Worm (Caenorhabditis elegans) whole organism, midembryonic: ENCODE data around the gene F12F6.1.
A peak's percentile ranks its signal among the peaks of the same experiment; 100 is the strongest.

Source experiments
- T22C8.4 ChIP-seq: fragments of 200-800 bp; sonication (Bioruptor generic); IDR thresholded peaks from 2 replicates; pipeline ENCODE4 v1.3.6; 2022; ENCODE audit warnings: missing genetic modification characterization, missing compliant biosample characterization
- cog-1 ChIP-seq: sonication (generic microtip); optimal IDR thresholded peaks from 2 replicates; lab custom pipeline; 2016; ENCODE audit warnings: missing genetic modification characterization, missing compliant biosample characterization
- flt-1 ChIP-seq: fragments of 200-800 bp; sonication (Bioruptor generic); IDR thresholded peaks from 2 replicates; pipeline ENCODE4 v1.3.6; 2022; ENCODE audit warnings: missing genetic modification characterization, missing compliant biosample characterization
- klf-2 ChIP-seq: fragments of 200-800 bp; sonication (Bioruptor generic); conservative IDR thresholded peaks from 2 replicates; pipeline ENCODE4 v1.3.6; 2022; ENCODE audit warnings: missing genetic modification reagents, missing genetic modification characterization, missing compliant biosample characterization
- med-1 ChIP-seq: sonication (generic microtip); optimal IDR thresholded peaks from 2 replicates; lab custom pipeline; 2017; ENCODE audit warnings: missing genetic modification characterization, mild to moderate bottlenecking, missing compliant biosample characterization, antibody characterized with exemption, missing genetic modification reagents; ENCODE audit not compliant: insufficient read depth
- ref-1 ChIP-seq: fragments of 200-800 bp; sonication (Bioruptor generic); conservative IDR thresholded peaks from 2 replicates; pipeline ENCODE4 v1.3.6; 2022; ENCODE audit warnings: missing genetic modification reagents, missing genetic modification characterization, missing compliant biosample characterization
- tab-1 ChIP-seq: fragments of 200-800 bp; sonication (Bioruptor generic); IDR thresholded peaks from 2 replicates; pipeline ENCODE4 v1.3.6; 2022; ENCODE audit warnings: missing genetic modification characterization, missing compliant biosample characterization
- ztf-23 ChIP-seq: fragments of 200-800 bp; sonication (Bioruptor generic); IDR thresholded peaks from 2 replicates; pipeline ENCODE4 v1.3.6; 2022; ENCODE audit warnings: missing genetic modification reagents, missing genetic modification characterization, missing compliant biosample characterization
- ztf-29 ChIP-seq: fragments of 200-800 bp; sonication (Bioruptor generic); IDR thresholded peaks from 2 replicates; pipeline ENCODE4 v1.3.6; 2022; ENCODE audit warnings: missing genetic modification reagents, missing genetic modification characterization, missing compliant biosample characterization

Gene F12F6.1

ce11 chrIV:11592820-11593219, 9.1 kb downstream of the F12F6.1 start:
- TF ChIP-seq med-1 (GFP tag; lab: Kevin White, UChicago): no peak
- no peak for TF ChIP-seq cog-1 (tag; lab: Kevin White, UChicago)
- TF ChIP-seq klf-2: 0 out of 2 replicates have a peak, but pooled peaks have one; percentile 18
- no peak for TF ChIP-seq ref-1 (GFP tag; lab: Robert Waterston, UW)
- TF ChIP-seq ztf-23: no peak
- no peak for TF ChIP-seq ztf-29
- no peak for TF ChIP-seq tab-1
- TF ChIP-seq flt-1: peak; percentile 72; the same call in 1 of the 2 replicates
- TF ChIP-seq T22C8.4: no peak

ce11 chrIV:11593415-11594190, 9.8 kb downstream of the F12F6.1 start, which contains the start of gene F40F11.3:
Gene F40F11.3, minus strand, starts transcription at chrIV:11594003.
- TF ChIP-seq T22C8.4 (peak; percentile 86), cog-1 (tag; lab: Kevin White, UChicago) (peak; percentile 83), ztf-29 (no peak; the same call in 1 of the 2 replicates), tab-1 (no peak), flt-1 (peak; percentile 57)

- no peak for TF ChIP-seq cog-1 (tag; lab: Kevin White, UChicago)
- no peak for TF ChIP-seq tab-1
- TF ChIP-seq ztf-23: no peak
- TF ChIP-seq ztf-29: no peak
- no peak for TF ChIP-seq T22C8.4
- no peak for TF ChIP-seq med-1 (GFP tag; lab: Kevin White, UChicago)
- no peak for TF ChIP-seq flt-1
- no peak for TF ChIP-seq ref-1 (GFP tag; lab: Robert Waterston, UW)
- no peak for TF ChIP-seq klf-2
Observed at ce11 chrIV:11594191-11594673, 10.5 kb downstream of the F12F6.1 start, which contains the start of gene mig-38. Gene mig-38, plus strand, starts transcription at chrIV:11594244.

- TF ChIP-seq ztf-29: no peak
- TF ChIP-seq tab-1: no peak
- no peak for TF ChIP-seq flt-1
- TF ChIP-seq klf-2: no peak
- TF ChIP-seq ztf-23: no peak
- no peak for TF ChIP-seq ref-1 (GFP tag; lab: Robert Waterston, UW)
- TF ChIP-seq med-1 (GFP tag; lab: Kevin White, UChicago): no peak
- no peak for TF ChIP-seq cog-1 (tag; lab: Kevin White, UChicago)
- TF ChIP-seq T22C8.4: no peak
Observed at ce11 chrIV:11597079-11597478, 13.3 kb downstream of the F12F6.1 start.

ce11 chrIV:11599717-11600116, 16.0 kb downstream of the F12F6.1 start:
- TF ChIP-seq med-1 (GFP tag; lab: Kevin White, UChicago) (no peak), T22C8.4 (no peak), tab-1 (no peak), ztf-23 (no peak)

- TF ChIP-seq klf-2: no peak
- TF ChIP-seq flt-1: 0 out of 2 replicates have a peak, but pooled peaks have one; percentile 51
Observed at ce11 chrIV:11601721-11602405, 18.1 kb downstream of the F12F6.1 start.

ce11 chrIV:11602498-11603068, 18.8 kb downstream of the F12F6.1 start, which contains the start of gene rps-11:
Gene rps-11, plus strand, starts transcription at chrIV:11602641.
- TF ChIP-seq ztf-23 (no peak), flt-1 (no peak), cog-1 (tag; lab: Kevin White, UChicago) (no peak), klf-2 (no peak)

- TF ChIP-seq med-1 (GFP tag; lab: Kevin White, UChicago) (no peak), ztf-29 (no peak), T22C8.4 (no peak), ref-1 (GFP tag; lab: Robert Waterston, UW) (no peak), ztf-23 (no peak), tab-1 (no peak), klf-2 (no peak), flt-1 (no peak)
Observed at ce11 chrIV:11603265-11603840, 19.6 kb downstream of the F12F6.1 start.

- peak; percentile 71 for TF ChIP-seq ztf-23
- TF ChIP-seq cog-1 (tag; lab: Kevin White, UChicago): no peak
- TF ChIP-seq ztf-29: no peak
- TF ChIP-seq tab-1: 0 out of 2 replicates have a peak, but pooled peaks have one; percentile 36
- peak; percentile 64; the same call in 1 of the 2 replicates for TF ChIP-seq flt-1
- TF ChIP-seq T22C8.4: no peak
- no peak for TF ChIP-seq ref-1 (GFP tag; lab: Robert Waterston, UW)
- TF ChIP-seq klf-2: no peak
- TF ChIP-seq med-1 (GFP tag; lab: Kevin White, UChicago): peak; percentile 56
Observed at ce11 chrIV:11604909-11605308, 21.2 kb downstream of the F12F6.1 start, which contains the start of the genes ragc-1 and Y24F12A.1. Gene ragc-1, minus strand, starts transcription at chrIV:11604933. Gene Y24F12A.1, plus strand, starts transcription at chrIV:11605254.

ce11 chrIV:11616543-11616942, 32.8 kb downstream of the F12F6.1 start:
- 0 out of 2 replicates have a peak, but pooled peaks have one; percentile 21 for TF ChIP-seq ztf-29
